Worm (Caenorhabditis elegans) whole organism, early embryonic: ENCODE data around the gene C41H7.2.

ENCODE experiments used
- aly-1 ChIP-seq: sonication (generic microtip); optimal IDR thresholded peaks from 2 replicates; lab custom pipeline; 2016; ENCODE audit warnings: missing genetic modification characterization, missing compliant biosample characterization
- ama-1 ChIP-seq: fragments of 150-350 bp; optimal IDR thresholded peaks from 2 replicates; lab custom pipeline; 2014
- ceh-13 ChIP-seq: fragments of 200-800 bp; sonication (Bioruptor generic); optimal IDR thresholded peaks from 2 replicates; lab custom pipeline; 2018; ENCODE audit warnings: mild to moderate bottlenecking, missing genetic modification characterization, missing compliant biosample characterization
- ceh-36 ChIP-seq: sonication (generic microtip); optimal IDR thresholded peaks from 2 replicates; lab custom pipeline; 2016; ENCODE audit warnings: missing genetic modification characterization, inconsistent platforms, missing compliant biosample characterization
- ets-7 ChIP-seq: sonication (generic microtip); optimal IDR thresholded peaks from 2 replicates; lab custom pipeline; 2016; ENCODE audit warnings: missing genotype, missing genetic modification characterization, missing compliant biosample characterization
- flt-1 ChIP-seq: fragments of 200-800 bp; sonication (Bioruptor generic); IDR thresholded peaks from 2 replicates; pipeline ENCODE4 v1.3.6; 2022; ENCODE audit warnings: missing genetic modification characterization, missing compliant biosample characterization
- hnd-1 ChIP-seq: sonication (generic microtip); optimal IDR thresholded peaks from 2 replicates; lab custom pipeline; 2016; ENCODE audit warnings: missing genetic modification characterization, missing compliant biosample characterization
- pes-1 ChIP-seq: fragments of 200-800 bp; sonication (Bioruptor generic); IDR thresholded peaks from 2 replicates; pipeline ENCODE4 v1.3.6; 2022; ENCODE audit warnings: missing genetic modification reagents, missing genetic modification characterization, missing compliant biosample characterization
- scrt-1 ChIP-seq: fragments of 200-800 bp; sonication (Bioruptor generic); IDR thresholded peaks from 2 replicates; pipeline ENCODE4 v1.3.6; 2022; ENCODE audit warnings: missing genetic modification characterization, missing compliant biosample characterization
- tbx-11 ChIP-seq: fragments of 200-800 bp; sonication (Bioruptor generic); IDR thresholded peaks from 2 replicates; pipeline ENCODE4 v1.3.6; 2022; ENCODE audit warnings: missing genetic modification characterization, missing compliant biosample characterization
- tbx-37 ChIP-seq: fragments of 200-800 bp; sonication (Bioruptor generic); conservative IDR thresholded peaks from 2 replicates; pipeline ENCODE4 v1.3.6; 2022; ENCODE audit warnings: missing genetic modification reagents, missing genetic modification characterization, missing compliant biosample characterization
- tra-4 ChIP-seq: sonication (generic microtip); optimal IDR thresholded peaks from 2 replicates; lab custom pipeline; 2017; ENCODE audit warnings: missing genetic modification characterization, missing compliant biosample characterization

DNA sequence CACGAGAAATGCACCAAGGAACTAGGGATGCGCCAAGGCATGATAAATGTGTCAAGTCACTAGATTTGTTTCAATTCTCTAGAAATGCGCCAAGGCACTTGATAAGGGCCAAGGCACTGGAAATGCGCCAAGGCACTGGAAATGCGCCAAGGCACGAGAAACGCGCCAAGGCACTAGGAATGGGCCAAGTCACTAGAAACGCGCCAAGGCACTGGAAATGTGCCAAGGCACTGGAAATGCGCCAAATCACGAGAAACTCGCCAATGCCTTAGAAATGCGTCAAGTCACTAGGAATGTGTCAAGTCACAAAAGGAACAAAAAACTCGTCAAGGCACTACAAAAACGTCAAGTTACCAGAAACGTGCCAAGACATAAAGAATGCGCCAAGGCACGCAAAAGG is 21.7 kb downstream of the C41H7.2 start:
- TF ChIP-seq ama-1 (no peak), hnd-1 (tag; lab: Kevin White, UChicago) (no peak), scrt-1 (GFP tag; lab: Robert Waterston, UW) (no peak), tbx-37 (no peak), ets-7 (no peak), tbx-11 (GFP tag; lab: Robert Waterston, UW) (no peak), pes-1 (no peak), ceh-36 (tag; lab: Kevin White, UChicago) (no peak), flt-1 (GFP tag; lab: Robert Waterston, UW) (no peak), aly-1 (no peak), tra-4 (tag; lab: Kevin White, UChicago) (no peak), ceh-13 (GFP tag; lab: Kevin White, UChicago) (no peak)
